Fruit fly (Drosophila melanogaster) whole organism, embryonic: Measurements from ENCODE around the gene CG1840.
A peak's percentile ranks its signal among the peaks of the same experiment; 100 is the strongest.

ENCODE experiments used
- Ada2b ChIP-seq: fragments of 200-800 bp; sonication (Bioruptor generic); IDR thresholded peaks from 2 replicates; pipeline ENCODE4 v1.3.6; 2022; ENCODE audit warnings: missing biosample characterization, missing genetic modification characterization
- CG10654 ChIP-seq: fragments of 200-800 bp; sonication (Bioruptor generic); optimal IDR thresholded peaks from 2 replicates; lab custom pipeline; 2016; ENCODE audit warnings: missing biosample characterization, missing genetic modification characterization
- CG11560 ChIP-seq: fragments of 200-800 bp; sonication (Bioruptor generic); IDR thresholded peaks from 3 replicates; pipeline ENCODE4 v1.3.6; 2022; ENCODE audit warnings: missing biosample characterization, missing genetic modification characterization
- CG12155 ChIP-seq: fragments of 200-800 bp; sonication (Bioruptor generic); optimal IDR thresholded peaks from 3 replicates; lab custom pipeline; 2016; ENCODE audit warnings: missing biosample characterization, missing genetic modification characterization
- CG12219 ChIP-seq: fragments of 200-800 bp; sonication (Bioruptor generic); optimal IDR thresholded peaks from 3 replicates; lab custom pipeline; 2018; ENCODE audit warnings: missing biosample characterization, mild to moderate bottlenecking, missing genetic modification characterization
- CG12659 ChIP-seq: fragments of 200-800 bp; sonication (Bioruptor generic); optimal IDR thresholded peaks from 3 replicates; lab custom pipeline; 2017; ENCODE audit warnings: mild to moderate bottlenecking, missing biosample characterization, missing genetic modification reagents, missing genetic modification characterization
- CG15601 ChIP-seq: fragments of 200-800 bp; sonication (Bioruptor generic); optimal IDR thresholded peaks from 3 replicates; lab custom pipeline; 2019; ENCODE audit warnings: missing biosample characterization, mild to moderate bottlenecking, missing genetic modification characterization, moderate library complexity
- CG1647 ChIP-seq: fragments of 200-800 bp; sonication (Bioruptor generic); optimal IDR thresholded peaks from 3 replicates; lab custom pipeline; 2016; ENCODE audit warnings: missing biosample characterization, missing genetic modification characterization
- CG17186 ChIP-seq: fragments of 200-800 bp; sonication (Bioruptor generic); optimal IDR thresholded peaks from 3 replicates; lab custom pipeline; 2017; ENCODE audit warnings: missing biosample characterization, missing genetic modification reagents, missing genetic modification characterization
- CG2678 ChIP-seq: fragments of 200-800 bp; sonication (Bioruptor generic); optimal IDR thresholded peaks from 3 replicates; lab custom pipeline; 2019; ENCODE audit warnings: missing biosample characterization, mild to moderate bottlenecking, missing genetic modification characterization, moderate library complexity
- CG2712 ChIP-seq: fragments of 200-800 bp; optimal IDR thresholded peaks from 3 replicates; lab custom pipeline; 2019; ENCODE audit warnings: missing biosample characterization, mild to moderate bottlenecking, missing genetic modification characterization, moderate library complexity
- CG34422 ChIP-seq: fragments of 200-800 bp; sonication (Bioruptor generic); IDR thresholded peaks from 3 replicates; pipeline ENCODE4 v1.3.6; 2022; ENCODE audit warnings: missing biosample characterization, missing genetic modification characterization
- CG4730 ChIP-seq: fragments of 200-800 bp; sonication (Bioruptor generic); IDR thresholded peaks from 2 replicates; pipeline ENCODE4 v1.3.6; 2022; ENCODE audit warnings: missing biosample characterization, missing genetic modification characterization
- CG6689 ChIP-seq: fragments of 200-800 bp; sonication (Bioruptor generic); IDR thresholded peaks from 2 replicates; pipeline ENCODE4 v1.3.6; 2022; ENCODE audit warnings: missing biosample characterization, missing genetic modification characterization
- CG8290 ChIP-seq, 3 experiments: fragments of 200-800 bp; sonication (Bioruptor generic); optimal IDR thresholded peaks; 2 replicates each; lab custom pipeline; 2016 to 2019; ENCODE audit warnings: missing biosample characterization in 3 of 3, missing genetic modification characterization in 3 of 3, mild to moderate bottlenecking in 2 of 3, moderate library complexity in 1 of 3
- CG8388 ChIP-seq: fragments of 200-800 bp; sonication (Bioruptor generic); optimal IDR thresholded peaks from 2 replicates; lab custom pipeline; 2019; ENCODE audit warnings: missing biosample characterization, mild to moderate bottlenecking, missing genetic modification characterization, moderate library complexity
- Deaf1 ChIP-seq: fragments of 200-800 bp; optimal IDR thresholded peaks from 3 replicates; lab custom pipeline; 2019; ENCODE audit warnings: missing biosample characterization, mild to moderate bottlenecking, missing genetic modification characterization, moderate library complexity
- Dip2 ChIP-seq: fragments of 200-800 bp; sonication (Bioruptor generic); IDR thresholded peaks from 2 replicates; pipeline ENCODE4 v1.3.6; 2022; ENCODE audit warnings: missing biosample characterization, missing genetic modification characterization
- Doc2 ChIP-seq: fragments of 200-800 bp; sonication (Bioruptor generic); IDR thresholded peaks from 2 replicates; pipeline ENCODE4 v1.3.6; 2022; ENCODE audit warnings: missing biosample characterization, missing genetic modification characterization
- Hsf ChIP-seq: fragments of 200-800 bp; sonication (Bioruptor generic); optimal IDR thresholded peaks from 3 replicates; lab custom pipeline; 2016; ENCODE audit warnings: missing biosample characterization, missing genetic modification characterization
- Mad ChIP-seq: fragments of 200-800 bp; sonication (Bioruptor generic); optimal IDR thresholded peaks from 2 replicates; lab custom pipeline; 2016; ENCODE audit warnings: missing biosample characterization, missing genetic modification characterization
- NFAT ChIP-seq: fragments of 200-800 bp; sonication (Bioruptor generic); IDR thresholded peaks from 2 replicates; pipeline ENCODE4 v1.3.6; 2022; ENCODE audit warnings: missing biosample characterization, missing genetic modification characterization
- NK7.1 ChIP-seq: fragments of 200-800 bp; sonication (Bioruptor generic); optimal IDR thresholded peaks from 3 replicates; lab custom pipeline; 2016; ENCODE audit warnings: missing biosample characterization, missing genetic modification characterization
- Oli ChIP-seq: fragments of 200-800 bp; sonication (Bioruptor generic); optimal IDR thresholded peaks from 2 replicates; lab custom pipeline; 2018; ENCODE audit warnings: missing biosample characterization, mild to moderate bottlenecking, missing genetic modification characterization, moderate library complexity
- Pdp1 ChIP-seq, 2 experiments: fragments of 200-800 bp; sonication (Bioruptor generic); optimal IDR thresholded peaks; 3 replicates each; lab custom pipeline; 2016; ENCODE audit warnings: missing biosample characterization in 2 of 2, missing genetic modification characterization in 2 of 2, mild to moderate bottlenecking in 1 of 2, moderate library complexity in 1 of 2
- TFAM ChIP-seq: fragments of 200-800 bp; sonication (Bioruptor generic); optimal IDR thresholded peaks from 2 replicates; lab custom pipeline; 2017; ENCODE audit warnings: missing biosample characterization, missing genetic modification characterization, inconsistent platforms
- Trl ChIP-seq, 3 experiments: fragments of >200 bp in 2 of 3; fragments of 200-800 bp in 1 of 3; sonication (Bioruptor generic) in 1 of 3; optimal IDR thresholded peaks; 2 replicates in 1 of 3; 3 replicates in 2 of 3; lab custom pipeline; 2016 to 2017; ENCODE audit warnings: missing biosample characterization in 1 of 3, missing genetic modification characterization in 1 of 3
- abd-A ChIP-seq: fragments of 200-800 bp; sonication (Bioruptor generic); optimal IDR thresholded peaks from 3 replicates; lab custom pipeline; 2019; ENCODE audit warnings: missing biosample characterization, mild to moderate bottlenecking, missing genetic modification characterization, moderate library complexity
- bab2 ChIP-seq: fragments of 200-800 bp; sonication (Bioruptor generic); optimal IDR thresholded peaks from 2 replicates; lab custom pipeline; 2016; ENCODE audit warnings: missing biosample characterization, missing genetic modification characterization
- cas ChIP-seq: fragments of 200-800 bp; sonication (Bioruptor generic); IDR thresholded peaks from 2 replicates; pipeline ENCODE4 v1.3.6; 2022; ENCODE audit warnings: missing biosample characterization, missing genetic modification characterization
- disco-r ChIP-seq: fragments of 200-800 bp; sonication (Bioruptor generic); optimal IDR thresholded peaks from 2 replicates; lab custom pipeline; 2016; ENCODE audit warnings: missing biosample characterization, missing genetic modification characterization
- eve ChIP-seq, 2 experiments: fragments of >200 bp; optimal IDR thresholded peaks; 2 replicates each; lab custom pipeline; 2017; ENCODE audit warnings: missing biosample characterization in 2 of 2, missing genetic modification characterization in 2 of 2
- ewg ChIP-seq: fragments of 200-800 bp; sonication (Bioruptor generic); optimal IDR thresholded peaks from 3 replicates; lab custom pipeline; 2017; ENCODE audit warnings: mild to moderate bottlenecking, missing biosample characterization, missing genetic modification reagents, missing genetic modification characterization
- fd3F ChIP-seq: fragments of 200-800 bp; sonication (Bioruptor generic); optimal IDR thresholded peaks from 2 replicates; lab custom pipeline; 2018; ENCODE audit warnings: missing biosample characterization, mild to moderate bottlenecking, missing genetic modification characterization, moderate library complexity
- insv ChIP-seq, 2 experiments: fragments of 200-800 bp; sonication (Bioruptor generic); optimal IDR thresholded peaks; 3 replicates each; lab custom pipeline; 2016 to 2018; ENCODE audit warnings: missing biosample characterization in 2 of 2, missing genetic modification characterization in 2 of 2
- jing ChIP-seq: fragments of 200-800 bp; sonication (Bioruptor generic); optimal IDR thresholded peaks from 2 replicates; lab custom pipeline; 2018; ENCODE audit warnings: missing biosample characterization, mild to moderate bottlenecking, missing genetic modification characterization
- nerfin-1 ChIP-seq: fragments of 200-800 bp; sonication (Bioruptor generic); optimal IDR thresholded peaks from 3 replicates; lab custom pipeline; 2019; ENCODE audit warnings: missing biosample characterization, mild to moderate bottlenecking, missing genetic modification characterization, moderate library complexity
- nom ChIP-seq: fragments of 200-800 bp; sonication (Bioruptor generic); optimal IDR thresholded peaks from 2 replicates; lab custom pipeline; 2017; ENCODE audit warnings: missing biosample characterization, missing genetic modification characterization, mild to moderate bottlenecking, moderate library complexity, missing genetic modification reagents
- pfk ChIP-seq: fragments of 200-800 bp; sonication (Bioruptor generic); optimal IDR thresholded peaks from 2 replicates; lab custom pipeline; 2018; ENCODE audit warnings: missing biosample characterization, mild to moderate bottlenecking, missing genetic modification characterization, moderate library complexity
- repo ChIP-seq: fragments of 200-800 bp; sonication (Bioruptor generic); optimal IDR thresholded peaks from 2 replicates; lab custom pipeline; 2016; ENCODE audit warnings: missing biosample characterization, missing genetic modification characterization
- shn ChIP-seq: fragments of 200-800 bp; sonication (Bioruptor generic); optimal IDR thresholded peaks from 3 replicates; lab custom pipeline; 2016; ENCODE audit warnings: missing biosample characterization, missing genetic modification characterization
- sisA ChIP-seq: fragments of 200-800 bp; sonication (Bioruptor generic); IDR thresholded peaks from 2 replicates; pipeline ENCODE4 v1.3.6; 2022; ENCODE audit warnings: missing biosample characterization, missing genetic modification characterization
- sug ChIP-seq: fragments of 200-800 bp; optimal IDR thresholded peaks from 2 replicates; lab custom pipeline; 2019; ENCODE audit warnings: missing biosample characterization, mild to moderate bottlenecking, missing genetic modification characterization, moderate library complexity
- toy ChIP-seq: fragments of 200-800 bp; sonication (Bioruptor generic); IDR thresholded peaks from 2 replicates; pipeline ENCODE4 v1.3.6; 2022; ENCODE audit warnings: missing biosample characterization, missing genetic modification characterization
- trem ChIP-seq: fragments of 200-800 bp; optimal IDR thresholded peaks from 3 replicates; lab custom pipeline; 2019; ENCODE audit warnings: missing biosample characterization, mild to moderate bottlenecking, missing genetic modification characterization, moderate library complexity
- usp ChIP-seq: fragments of >200 bp; optimal IDR thresholded peaks from 2 replicates; lab custom pipeline; 2017; ENCODE audit warnings: missing biosample characterization, missing genetic modification characterization
- yki ChIP-seq: fragments of >200 bp; optimal IDR thresholded peaks from 3 replicates; lab custom pipeline; 2018
- zen ChIP-seq: fragments of 200-800 bp; sonication (Bioruptor generic); optimal IDR thresholded peaks from 3 replicates; lab custom pipeline; 2018; ENCODE audit warnings: missing biosample characterization, mild to moderate bottlenecking, missing genetic modification characterization, moderate library complexity

CG1840 gene

DNA sequence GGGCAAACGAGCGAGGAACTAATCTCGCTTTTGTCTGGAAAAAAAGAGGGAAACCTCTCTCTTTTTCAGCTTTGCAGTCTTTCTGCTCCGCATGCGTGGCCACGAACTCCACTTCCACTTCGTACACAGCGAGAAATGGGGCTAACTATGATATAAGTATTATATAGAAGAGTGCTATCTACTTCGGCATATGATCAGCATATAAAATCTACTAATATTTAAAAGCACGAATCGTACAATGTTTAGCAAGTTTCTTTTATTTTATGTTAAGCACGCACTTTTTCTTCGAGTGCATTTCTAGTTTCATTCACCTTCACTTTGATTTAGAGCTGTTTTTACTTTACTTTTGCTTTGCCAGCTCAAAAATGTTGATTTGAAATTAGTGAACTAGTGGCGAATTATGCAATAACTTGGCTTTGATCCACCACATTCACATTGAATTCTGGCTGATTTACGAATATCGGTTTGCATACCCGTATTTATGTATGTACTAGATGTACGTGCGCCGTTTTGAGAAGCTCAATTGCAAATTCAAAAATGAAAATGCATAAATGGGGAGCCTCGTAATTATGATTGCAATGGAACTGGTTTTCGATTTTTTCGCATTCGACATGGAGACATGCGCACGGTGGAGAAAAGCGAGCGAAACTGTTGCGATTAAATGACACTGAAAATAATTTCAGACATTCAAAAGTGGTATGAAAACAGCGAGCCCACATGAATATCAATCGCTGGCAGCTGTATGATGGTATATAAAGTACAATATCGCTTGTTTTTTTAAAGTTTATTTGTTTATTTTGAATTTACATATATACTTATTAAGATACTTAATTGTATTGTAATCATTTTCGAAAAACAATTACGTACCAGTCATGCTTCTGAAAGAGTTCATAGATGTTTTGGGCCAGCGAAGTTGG, 30.4 kb upstream of the CG1840 start (continued):
- TF ChIP-seq CG15601 (tag; lab: Kevin White, UChicago) = peak; percentile 87
- TF ChIP-seq CG10654 = peak; percentile 34
- TF ChIP-seq abd-A (tag; lab: Kevin White, UChicago) = no peak
- TF ChIP-seq CG2678 (tag; lab: Kevin White, UChicago) = peak; percentile 86
- 0 out of 2 replicates have a peak, but pooled peaks have one; percentile 59 for TF ChIP-seq cas (GFP tag; lab: Robert Waterston, UW)
- peak; percentile 71 for TF ChIP-seq CG8388 (GFP tag; lab: Kevin White, UChicago)
- TF ChIP-seq Mad = peak; percentile 47
- TF ChIP-seq shn (GFP tag; lab: Kevin White, UChicago) = peak; percentile 6
- TF ChIP-seq CG12219 (GFP tag; lab: Kevin White, UChicago) = peak; percentile 69
- TF ChIP-seq CG1647 (GFP tag; lab: Kevin White, UChicago) = peak; percentile 46
- peak; percentile 23 for TF ChIP-seq fd3F (GFP tag; lab: Kevin White, UChicago)
- peak; percentile 79 for TF ChIP-seq CG4730 (GFP tag; lab: Robert Waterston, UW)
- peak; percentile 68 for TF ChIP-seq Hsf (GFP tag; lab: Kevin White, UChicago)
- no peak for TF ChIP-seq usp
- TF ChIP-seq Dip2 (GFP tag; lab: Robert Waterston, UW) = no peak
- peak; percentile 87 for TF ChIP-seq CG6689 (GFP tag; lab: Robert Waterston, UW)
- peak; percentile 94 for TF ChIP-seq CG2712 (tag; lab: Kevin White, UChicago)
- TF ChIP-seq pfk (GFP tag; lab: Kevin White, UChicago) = no peak
- peak; percentile 79 for TF ChIP-seq bab2 (GFP tag; lab: Kevin White, UChicago)
- peak; percentile 62 for TF ChIP-seq CG8290 (GFP tag; optimal IDR thresholded peaks at IDR 0.05; lab: Kevin White, UChicago)
- TF ChIP-seq CG8290 (tag; optimal IDR thresholded peaks at IDR 0.05; lab: Kevin White, UChicago) = no peak
- peak; percentile 45 for TF ChIP-seq CG12155 (GFP tag; lab: Kevin White, UChicago)
- TF ChIP-seq Oli (tag; lab: Kevin White, UChicago) = peak; percentile 71
- no peak for TF ChIP-seq repo (GFP tag; lab: Kevin White, UChicago)
- peak; percentile 59 for TF ChIP-seq NK7.1
- peak; percentile 33 for TF ChIP-seq trem (tag; lab: Kevin White, UChicago)
- TF ChIP-seq Ada2b (GFP tag; lab: Robert Waterston, UW) = peak; percentile 71
- TF ChIP-seq disco-r (GFP tag; lab: Kevin White, UChicago) = peak; percentile 52
- TF ChIP-seq Trl (optimal IDR thresholded peaks at IDR 0.05; lab: Kevin White, UChicago) = no peak
- TF ChIP-seq Trl (GFP tag; optimal IDR thresholded peaks at IDR 0.05; lab: Kevin White, UChicago) = peak; percentile 67
- no peak for TF ChIP-seq Deaf1
- peak; percentile 76 for TF ChIP-seq CG34422 (GFP tag; lab: Robert Waterston, UW)
- peak; percentile 56 for TF ChIP-seq NFAT (GFP tag; lab: Robert Waterston, UW)
- peak; percentile 15 for TF ChIP-seq TFAM (GFP tag; lab: Kevin White, UChicago)
- no peak for TF ChIP-seq insv (GFP tag; optimal IDR thresholded peaks at IDR 0.05; lab: Kevin White, UChicago)
- TF ChIP-seq CG11560 (tag; lab: Robert Waterston, UW) = peak; percentile 49; the same call in 2 of the 3 replicates
- TF ChIP-seq toy (GFP tag; lab: Robert Waterston, UW) = no peak
- peak; percentile 62 for TF ChIP-seq nerfin-1
- peak; percentile 58 for TF ChIP-seq jing
- TF ChIP-seq Doc2 (GFP tag; lab: Robert Waterston, UW) = peak; percentile 56; the same call in 1 of the 2 replicates
- TF ChIP-seq sug (tag; lab: Kevin White, UChicago) = peak; percentile 60
- peak; percentile 62 for TF ChIP-seq zen (tag; lab: Kevin White, UChicago)
- TF ChIP-seq CG17186 (GFP tag; lab: Kevin White, UChicago) = peak; percentile 9
- peak; percentile 86 for TF ChIP-seq nom (GFP tag; lab: Kevin White, UChicago)
- TF ChIP-seq CG12659 (GFP tag; lab: Kevin White, UChicago) = peak; percentile 64
- no peak for TF ChIP-seq eve (GFP tag; optimal IDR thresholded peaks at IDR 0.05; lab: Kevin White, UChicago)
- peak; percentile 71 for TF ChIP-seq sisA (GFP tag; lab: Robert Waterston, UW)
- peak; percentile 51 for TF ChIP-seq ewg
- no peak for TF ChIP-seq yki (lab: Kevin White, UChicago)
- peak; percentile 81 to 82 for TF ChIP-seq Pdp1 (GFP tag; optimal IDR thresholded peaks at IDR 0.05; lab: Kevin White, UChicago)
